Worm (Caenorhabditis elegans): ENCODE data around the gene nhr-125.
A peak's percentile ranks its signal among the peaks of the same experiment; 100 is the strongest.
"Not testable (repeated sequence)": the region's sequence is repeated elsewhere in the genome, so short reads cannot be mapped to it uniquely, and the experiment has no call there.

nhr-125 gene

ce11 chrV:4290093-4290492 is 35.2 kb downstream of the nhr-125 start, which contains the start of gene srh-193:
Gene srh-193, minus strand, starts transcription at chrV:4290193.
- peak; percentile 0 for TF ChIP-seq aha-1 (tag)

ce11 chrV:4284737-4285136 is 40.6 kb downstream of the nhr-125 start, which contains the start of gene srt-19:
Gene srt-19, plus strand, starts transcription at chrV:4285037.
- TF ChIP-seq cey-2 (tag; optimal IDR thresholded peaks at IDR 0.05; ENCODE audit: borderline replicate concordance, insufficient read depth); daf-8 (GFP tag; IDR thresholded peaks at IDR 0.05); nhr-25 (tag; optimal IDR thresholded peaks at IDR 0.05; ENCODE audit: borderline replicate concordance, insufficient read depth): not testable (repeated sequence)

- TF ChIP-seq lin-29 (GFP tag; IDR thresholded peaks at IDR 0.05); nhr-76 (tag; optimal IDR thresholded peaks at IDR 0.05); duxl-1 (tag; optimal IDR thresholded peaks at IDR 0.05; ENCODE audit: poor library complexity): not testable (repeated sequence)
Measured at ce11 chrV:4281699-4282098, 43.6 kb downstream of the nhr-125 start, which contains the start of gene srt-37. Gene srt-37, minus strand, starts transcription at chrV:4281799.

- not testable (repeated sequence) for TF ChIP-seq skn-1 (tag; optimal IDR thresholded peaks at IDR 0.05); nhr-42 (GFP tag; IDR thresholded peaks at IDR 0.05); T26A8.4 (GFP tag; IDR thresholded peaks at IDR 0.05)
Measured at ce11 chrV:4278735-4279134, 46.6 kb downstream of the nhr-125 start, which contains the start of gene srt-20. Gene srt-20, minus strand, starts transcription at chrV:4278835.

- peak; percentile 40 for TF ChIP-seq aha-1 (tag)
- TF ChIP-seq F26F4.8 (GFP tag; conservative IDR thresholded peaks at IDR 0.05), result no peak
- peak in 1 of 2 experiments; percentile 91 for TF ChIP-seq unc-62 (GFP tag; optimal IDR thresholded peaks at IDR 0.05 in 1 of 2)
- no peak for TF ChIP-seq unc-62 (tag; optimal IDR thresholded peaks at IDR 0.05)
Measured at ce11 chrV:4273372-4273771, 51.9 kb downstream of the nhr-125 start.

Measured in whole organism, L4 larva.